Fruit fly (Drosophila melanogaster) whole organism, embryonic: ENCODE measurements around the gene CG11342.

Experiments
- Awh ChIP-seq: fragments of 200-800 bp; sonication (Bioruptor generic); IDR thresholded peaks from 2 replicates; pipeline ENCODE4, ENCODE4 v1.3.6; 2022; ENCODE audit warnings: missing biosample characterization, missing genetic modification characterization
- CG10431 ChIP-seq: fragments of 200-800 bp; sonication (Bioruptor generic); optimal IDR thresholded peaks from 3 replicates; lab custom pipeline; 2018; ENCODE audit warnings: missing biosample characterization, mild to moderate bottlenecking, missing genetic modification characterization
- CG12155 ChIP-seq: fragments of 200-800 bp; sonication (Bioruptor generic); optimal IDR thresholded peaks from 3 replicates; lab custom pipeline; 2016; ENCODE audit warnings: missing biosample characterization, missing genetic modification characterization
- CG12299 ChIP-seq: fragments of 200-800 bp; sonication (Bioruptor generic); optimal IDR thresholded peaks from 2 replicates; lab custom pipeline; 2018; ENCODE audit warnings: missing biosample characterization, mild to moderate bottlenecking, missing genetic modification characterization
- CG12942 ChIP-seq: fragments of 200-800 bp; sonication (Bioruptor generic); optimal IDR thresholded peaks from 3 replicates; lab custom pipeline; 2016; ENCODE audit warnings: missing biosample characterization, missing genetic modification characterization
- CG13424 ChIP-seq: fragments of 200-800 bp; sonication (Bioruptor generic); optimal IDR thresholded peaks from 2 replicates; lab custom pipeline; 2019; ENCODE audit warnings: missing biosample characterization, mild to moderate bottlenecking, missing genetic modification characterization, moderate library complexity
- CG1602 ChIP-seq: fragments of 200-800 bp; sonication (Bioruptor generic); optimal IDR thresholded peaks from 3 replicates; lab custom pipeline; 2016; ENCODE audit warnings: missing biosample characterization, missing genetic modification characterization
- CG18619 ChIP-seq: fragments of 200-800 bp; sonication (Bioruptor generic); optimal IDR thresholded peaks from 3 replicates; lab custom pipeline; 2017; ENCODE audit warnings: missing biosample characterization, mild to moderate bottlenecking, missing genetic modification characterization
- CG2129 ChIP-seq: fragments of 200-800 bp; sonication (Bioruptor generic); IDR thresholded peaks from 2 replicates; pipeline ENCODE4 v1.3.6; 2022; ENCODE audit warnings: missing biosample characterization, missing genetic modification characterization; ENCODE audit not compliant: partially characterized antibody
- CG34224 ChIP-seq: fragments of 200-800 bp; sonication (Bioruptor generic); IDR thresholded peaks from 3 replicates; pipeline ENCODE4 v1.3.6; 2022; ENCODE audit warnings: missing biosample characterization, missing genetic modification characterization; ENCODE audit not compliant: partially characterized antibody
- CG3726 ChIP-seq: fragments of 200-800 bp; sonication (Bioruptor generic); IDR thresholded peaks from 3 replicates; pipeline ENCODE4, ENCODE4 v1.3.6; 2022; ENCODE audit warnings: missing biosample characterization, missing genetic modification characterization
- CG3995 ChIP-seq: fragments of 200-800 bp; sonication (Bioruptor generic); optimal IDR thresholded peaks from 3 replicates; lab custom pipeline; 2016; ENCODE audit warnings: missing biosample characterization, missing genetic modification characterization
- CG4820 ChIP-seq: fragments of 200-800 bp; sonication (Bioruptor generic); optimal IDR thresholded peaks from 3 replicates; lab custom pipeline; 2016; ENCODE audit warnings: missing biosample characterization, missing genetic modification characterization
- CG5245 ChIP-seq: fragments of 200-800 bp; sonication (Bioruptor generic); optimal IDR thresholded peaks from 3 replicates; lab custom pipeline; 2016; ENCODE audit warnings: missing biosample characterization, missing genetic modification characterization
- CG6272 ChIP-seq: fragments of 200-800 bp; sonication (Bioruptor generic); IDR thresholded peaks from 2 replicates; pipeline ENCODE4 v1.3.6; 2022; ENCODE audit warnings: missing biosample characterization, missing genetic modification characterization
- CG8290 ChIP-seq, 3 experiments: fragments of 200-800 bp; sonication (Bioruptor generic); optimal IDR thresholded peaks; 2 replicates each; lab custom pipeline; 2016 to 2019; ENCODE audit warnings: missing biosample characterization in 3 of 3, missing genetic modification characterization in 3 of 3, mild to moderate bottlenecking in 2 of 3, moderate library complexity in 1 of 3
- CG9609 ChIP-seq: fragments of 200-800 bp; sonication (Bioruptor generic); optimal IDR thresholded peaks from 3 replicates; lab custom pipeline; 2016; ENCODE audit warnings: missing biosample characterization, missing genetic modification characterization
- Dad ChIP-seq: fragments of 200-800 bp; sonication (Bioruptor generic); optimal IDR thresholded peaks from 3 replicates; lab custom pipeline; 2016; ENCODE audit warnings: missing biosample characterization, missing genetic modification characterization
- Dp ChIP-seq: fragments of 200-800 bp; sonication (Bioruptor generic); optimal IDR thresholded peaks from 2 replicates; lab custom pipeline; 2018; ENCODE audit warnings: missing biosample characterization, mild to moderate bottlenecking, missing genetic modification characterization, moderate library complexity
- Fer3 ChIP-seq: fragments of 200-800 bp; sonication (Bioruptor generic); optimal IDR thresholded peaks from 2 replicates; lab custom pipeline; 2018; ENCODE audit warnings: missing biosample characterization, mild to moderate bottlenecking, missing genetic modification characterization, moderate library complexity
- HHEX ChIP-seq: fragments of 200-800 bp; sonication (Bioruptor generic); optimal IDR thresholded peaks from 3 replicates; lab custom pipeline; 2017; ENCODE audit warnings: missing biosample characterization, mild to moderate bottlenecking, missing genetic modification characterization, missing genetic modification reagents
- Hr78 ChIP-seq, 2 experiments: fragments of 200-800 bp in 1 of 2; fragments of >200 bp in 1 of 2; sonication (Bioruptor generic) in 1 of 2; optimal IDR thresholded peaks; 2 replicates each; lab custom pipeline; 2017 to 2019; ENCODE audit warnings: missing biosample characterization in 2 of 2, missing genetic modification characterization in 2 of 2, mild to moderate bottlenecking in 1 of 2, moderate library complexity in 1 of 2
- Jarid2 ChIP-seq: fragments of 200-800 bp; sonication (Bioruptor generic); optimal IDR thresholded peaks from 3 replicates; lab custom pipeline; 2017; ENCODE audit warnings: mild to moderate bottlenecking, missing biosample characterization, missing genetic modification reagents, missing genetic modification characterization
- Max ChIP-seq: fragments of 200-800 bp; sonication (Bioruptor generic); optimal IDR thresholded peaks from 2 replicates; lab custom pipeline; 2016; ENCODE audit warnings: missing biosample characterization, mild to moderate bottlenecking, missing genetic modification characterization
- Myb ChIP-seq: fragments of 200-800 bp; sonication (Bioruptor generic); optimal IDR thresholded peaks from 2 replicates; lab custom pipeline; 2016; ENCODE audit warnings: missing biosample characterization, missing genetic modification characterization
- NC2α ChIP-seq: fragments of 200-800 bp; sonication (Bioruptor generic); optimal IDR thresholded peaks from 2 replicates; lab custom pipeline; 2016; ENCODE audit warnings: missing biosample characterization, missing genetic modification characterization
- NC2β ChIP-seq: fragments of 200-800 bp; sonication (Bioruptor generic); optimal IDR thresholded peaks from 2 replicates; lab custom pipeline; 2016; ENCODE audit warnings: missing biosample characterization, missing genetic modification characterization
- Spps ChIP-seq: fragments of 200-800 bp; sonication (Bioruptor generic); optimal IDR thresholded peaks from 2 replicates; lab custom pipeline; 2018; ENCODE audit warnings: missing biosample characterization, mild to moderate bottlenecking, missing genetic modification characterization
- ab ChIP-seq: fragments of 200-800 bp; sonication (Bioruptor generic); optimal IDR thresholded peaks from 2 replicates; lab custom pipeline; 2016; ENCODE audit warnings: missing biosample characterization, missing genetic modification characterization
- amos ChIP-seq: fragments of 200-800 bp; sonication (Bioruptor generic); IDR thresholded peaks from 2 replicates; pipeline ENCODE4 v1.3.6; 2022; ENCODE audit warnings: missing biosample characterization, missing genetic modification characterization; ENCODE audit not compliant: partially characterized antibody
- btn ChIP-seq: fragments of 200-800 bp; sonication (Bioruptor generic); optimal IDR thresholded peaks from 2 replicates; lab custom pipeline; 2016; ENCODE audit warnings: missing biosample characterization, missing genetic modification characterization
- chm ChIP-seq: fragments of 200-800 bp; sonication (Bioruptor generic); IDR thresholded peaks from 2 replicates; pipeline ENCODE4 v1.3.6; 2022; ENCODE audit warnings: missing biosample characterization, missing genetic modification characterization
- corto ChIP-seq: fragments of 200-800 bp; sonication (Bioruptor generic); optimal IDR thresholded peaks from 2 replicates; lab custom pipeline; 2016; ENCODE audit warnings: missing biosample characterization, mild to moderate bottlenecking, missing genetic modification characterization, moderate library complexity
- dimm ChIP-seq: fragments of 200-800 bp; sonication (Bioruptor generic); IDR thresholded peaks from 2 replicates; pipeline ENCODE4 v1.3.6; 2022; ENCODE audit warnings: missing biosample characterization, missing genetic modification characterization
- en ChIP-seq: fragments of 200-800 bp; sonication (Bioruptor generic); optimal IDR thresholded peaks from 2 replicates; lab custom pipeline; 2016; ENCODE audit warnings: missing biosample characterization, missing genetic modification characterization
- eve ChIP-seq, 2 experiments: fragments of >200 bp; optimal IDR thresholded peaks; 2 replicates each; lab custom pipeline; 2017; ENCODE audit warnings: missing biosample characterization in 2 of 2, missing genetic modification characterization in 2 of 2
- exex ChIP-seq: fragments of 200-800 bp; sonication (Bioruptor generic); optimal IDR thresholded peaks from 4 replicates; lab custom pipeline; 2018; ENCODE audit warnings: missing biosample characterization, mild to moderate bottlenecking, missing genetic modification characterization, moderate library complexity
- eyg ChIP-seq: fragments of 200-800 bp; sonication (Bioruptor generic); optimal IDR thresholded peaks from 3 replicates; lab custom pipeline; 2016; ENCODE audit warnings: missing biosample characterization, missing genetic modification characterization
- gt ChIP-seq: fragments of 200-800 bp; sonication (Bioruptor generic); IDR thresholded peaks from 2 replicates; pipeline ENCODE4 v1.3.6; 2022; ENCODE audit warnings: missing biosample characterization, missing genetic modification characterization
- ham ChIP-seq: fragments of 200-800 bp; sonication (Bioruptor generic); IDR thresholded peaks from 2 replicates; pipeline ENCODE4 v1.3.6; 2022; ENCODE audit warnings: missing biosample characterization, missing genetic modification characterization
- hb ChIP-seq: fragments of 200-800 bp; sonication (Bioruptor generic); IDR thresholded peaks from 3 replicates; pipeline ENCODE4 v1.3.6; 2022; ENCODE audit warnings: missing biosample characterization, missing genetic modification characterization; ENCODE audit not compliant: partially characterized antibody
- luna ChIP-seq: fragments of 200-800 bp; sonication (Bioruptor generic); optimal IDR thresholded peaks from 2 replicates; lab custom pipeline; 2016; ENCODE audit warnings: missing biosample characterization, missing genetic modification characterization
- nerfin-1 ChIP-seq: fragments of 200-800 bp; sonication (Bioruptor generic); optimal IDR thresholded peaks from 3 replicates; lab custom pipeline; 2019; ENCODE audit warnings: missing biosample characterization, mild to moderate bottlenecking, missing genetic modification characterization, moderate library complexity
- pho ChIP-seq: fragments of 200-800 bp; sonication (Bioruptor generic); optimal IDR thresholded peaks from 2 replicates; lab custom pipeline; 2016; ENCODE audit warnings: missing biosample characterization, missing genetic modification characterization
- pros ChIP-seq: fragments of 200-800 bp; sonication (Bioruptor generic); optimal IDR thresholded peaks from 3 replicates; lab custom pipeline; 2019; ENCODE audit warnings: missing biosample characterization, mild to moderate bottlenecking, missing genetic modification characterization, moderate library complexity
- repo ChIP-seq: fragments of 200-800 bp; sonication (Bioruptor generic); optimal IDR thresholded peaks from 2 replicates; lab custom pipeline; 2016; ENCODE audit warnings: missing biosample characterization, missing genetic modification characterization
- usp ChIP-seq: fragments of >200 bp; optimal IDR thresholded peaks from 2 replicates; lab custom pipeline; 2017; ENCODE audit warnings: missing biosample characterization, missing genetic modification characterization
- z ChIP-seq: fragments of 200-800 bp; sonication (Bioruptor generic); IDR thresholded peaks from 3 replicates; pipeline ENCODE4 v1.3.6; 2022; ENCODE audit warnings: missing biosample characterization, missing genetic modification characterization
- zen ChIP-seq: fragments of 200-800 bp; sonication (Bioruptor generic); optimal IDR thresholded peaks from 3 replicates; lab custom pipeline; 2018; ENCODE audit warnings: missing biosample characterization, mild to moderate bottlenecking, missing genetic modification characterization, moderate library complexity
- zf30C ChIP-seq: fragments of 200-800 bp; sonication (Bioruptor generic); optimal IDR thresholded peaks from 3 replicates; lab custom pipeline; 2018; ENCODE audit warnings: missing biosample characterization, mild to moderate bottlenecking, missing genetic modification characterization

CG11342 gene

DNA sequence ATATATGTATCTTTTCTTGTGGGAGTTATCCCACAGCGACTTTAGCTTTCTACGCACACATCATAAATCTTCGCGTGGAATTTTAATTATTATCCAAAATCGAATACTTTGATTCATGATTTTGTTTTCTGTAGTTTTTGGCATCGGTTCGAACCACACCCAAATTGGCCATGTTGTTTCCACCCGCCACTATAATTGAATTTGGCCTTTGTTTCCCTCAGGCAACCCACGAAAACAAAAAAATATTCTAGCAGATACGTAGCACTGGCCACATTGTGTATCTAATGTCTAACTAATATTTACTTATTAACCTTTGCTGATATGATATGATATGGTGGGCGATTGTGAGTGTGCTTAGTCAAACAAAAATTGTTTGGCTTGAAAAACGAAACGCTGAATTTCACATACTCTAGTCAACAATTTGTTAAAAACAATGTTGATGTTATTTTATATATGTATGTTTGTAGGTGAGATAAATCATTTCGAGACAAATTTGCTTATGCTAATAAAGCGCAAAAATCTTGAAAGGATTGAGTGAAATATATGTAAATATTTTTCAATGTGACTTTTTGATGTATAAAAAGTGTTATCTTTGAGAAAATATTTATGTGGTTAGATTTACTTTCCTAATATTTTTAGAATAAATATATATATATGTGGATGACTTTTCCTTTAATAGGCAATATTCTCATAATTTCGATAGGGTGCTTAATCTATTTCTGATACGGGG is 12.2 kb downstream of the CG11342 start (continued):
- TF ChIP-seq CG3995 (GFP tag; lab: Kevin White, UChicago) = no peak
- no peak for TF ChIP-seq HHEX (GFP tag; lab: Kevin White, UChicago)
- no peak for TF ChIP-seq gt
- TF ChIP-seq CG3726 = no peak
- TF ChIP-seq chm (GFP tag; lab: Robert Waterston, UW) = no peak
- TF ChIP-seq Max (GFP tag; lab: Kevin White, UChicago) = no peak
- no peak for TF ChIP-seq hb (GFP tag; lab: Robert Waterston, UW)
- TF ChIP-seq Awh = no peak
- no peak for TF ChIP-seq CG12942
- TF ChIP-seq CG5245 = no peak
- TF ChIP-seq CG9609 (GFP tag; lab: Kevin White, UChicago) = no peak
- no peak for TF ChIP-seq luna (GFP tag; lab: Kevin White, UChicago)
- TF ChIP-seq ham (GFP tag; lab: Robert Waterston, UW) = no peak
- TF ChIP-seq btn = no peak
- peak; percentile 27 for TF ChIP-seq exex
- TF ChIP-seq corto (GFP tag; lab: Kevin White, UChicago) = no peak
- no peak for TF ChIP-seq ab (GFP tag; lab: Kevin White, UChicago)
- TF ChIP-seq CG12299 (tag; lab: Kevin White, UChicago) = no peak
- TF ChIP-seq CG6272 (GFP tag; lab: Robert Waterston, UW) = no peak
- TF ChIP-seq CG2129 = no peak
- no peak for TF ChIP-seq CG8290 (GFP tag; optimal IDR thresholded peaks at IDR 0.05; lab: Kevin White, UChicago)
- peak in 1 of 2 experiments; percentile 29 for TF ChIP-seq CG8290 (tag; optimal IDR thresholded peaks at IDR 0.05; lab: Kevin White, UChicago)
- TF ChIP-seq Jarid2 (GFP tag; lab: Kevin White, UChicago) = no peak
- no peak for TF ChIP-seq Hr78 (GFP tag; optimal IDR thresholded peaks at IDR 0.05; lab: Kevin White, UChicago)
- TF ChIP-seq repo (GFP tag; lab: Kevin White, UChicago) = no peak
- TF ChIP-seq zf30C = no peak
- TF ChIP-seq eve (GFP tag; optimal IDR thresholded peaks at IDR 0.05; lab: Kevin White, UChicago) = no peak
- no peak for TF ChIP-seq Dp (GFP tag; lab: Kevin White, UChicago)
- no peak for TF ChIP-seq CG34224
- TF ChIP-seq CG13424 (tag; lab: Kevin White, UChicago) = peak; percentile 45
- no peak for TF ChIP-seq Dad (GFP tag; lab: Kevin White, UChicago)
- peak; percentile 15 for TF ChIP-seq CG18619 (GFP tag; lab: Kevin White, UChicago)
- no peak for TF ChIP-seq Myb
- peak; percentile 18 for TF ChIP-seq nerfin-1 (tag; lab: Kevin White, UChicago)
- TF ChIP-seq amos (GFP tag; lab: Robert Waterston, UW) = no peak
- no peak for TF ChIP-seq usp
- no peak for TF ChIP-seq eyg
- no peak for TF ChIP-seq pho (GFP tag; lab: Kevin White, UChicago)
- no peak for TF ChIP-seq CG1602 (GFP tag; lab: Kevin White, UChicago)
- TF ChIP-seq CG10431 (GFP tag; lab: Kevin White, UChicago) = no peak
- no peak for TF ChIP-seq CG4820 (GFP tag; lab: Kevin White, UChicago)
- no peak for TF ChIP-seq NC2β (GFP tag; lab: Kevin White, UChicago)
- no peak for TF ChIP-seq en (GFP tag; lab: Kevin White, UChicago)
- TF ChIP-seq Fer3 = peak; percentile 14
- TF ChIP-seq pros = no peak
- TF ChIP-seq dimm (GFP tag; lab: Robert Waterston, UW) = no peak
- TF ChIP-seq Spps = no peak
- TF ChIP-seq CG12155 = no peak
- no peak for TF ChIP-seq zen (tag; lab: Kevin White, UChicago)
- no peak for TF ChIP-seq NC2α (GFP tag; lab: Kevin White, UChicago)
- TF ChIP-seq z (GFP tag; lab: Robert Waterston, UW) = no peak
